Fruit fly (Drosophila melanogaster): ENCODE measurements around the gene Nepl8.
A peak's percentile ranks its signal among the peaks of the same experiment; 100 is the strongest.

Gene Nepl8

dm6 chr2L:16534174-16534835 lies 46.4 kb downstream of the Nepl8 start (continued):
- TF ChIP-seq CG9817 (tag; optimal IDR thresholded peaks at IDR 0.05) (no peak), Hand (GFP tag; optimal IDR thresholded peaks at IDR 0.05) (no peak), CG16813 (GFP tag; IDR thresholded peaks at IDR 0.05; ENCODE audit: partially characterized antibody) (no peak), Ravus (GFP tag; IDR thresholded peaks at IDR 0.05) (no peak), lbe (GFP tag; optimal IDR thresholded peaks at IDR 0.05) (no peak), CG14441 (GFP tag; IDR thresholded peaks at IDR 0.05) (peak; percentile 41; the same call in 1 of the 2 replicates), CG10431 (GFP tag; optimal IDR thresholded peaks at IDR 0.05) (peak; percentile 21), ab (GFP tag; optimal IDR thresholded peaks at IDR 0.05) (no peak), CG17359 (tag; optimal IDR thresholded peaks at IDR 0.05) (no peak), CG13296 (GFP tag; optimal IDR thresholded peaks at IDR 0.05) (peak; percentile 3), zen (tag; optimal IDR thresholded peaks at IDR 0.05) (no peak), pros (GFP tag; optimal IDR thresholded peaks at IDR 0.05) (peak; percentile 20), CG11085 (GFP tag; IDR thresholded peaks at IDR 0.05) (no peak), row (GFP tag; IDR thresholded peaks at IDR 0.05) (peak; percentile 34; the same call in 2 of the 3 replicates), CG18476 (GFP tag; optimal IDR thresholded peaks at IDR 0.05) (no peak), trem (tag; optimal IDR thresholded peaks at IDR 0.05) (no peak), Six4 (GFP tag; optimal IDR thresholded peaks at IDR 0.05) (no peak), lmd (GFP tag; IDR thresholded peaks at IDR 0.05) (no peak), fd96Cb (tag; optimal IDR thresholded peaks at IDR 0.05) (no peak), D19A (tag; optimal IDR thresholded peaks at IDR 0.05) (no peak), bowl (GFP tag; IDR thresholded peaks at IDR 0.05) (no peak), CG3726 (GFP tag; IDR thresholded peaks at IDR 0.05) (no peak), Side (GFP tag; optimal IDR thresholded peaks at IDR 0.05) (peak; percentile 64), CHES-1-like (GFP tag; optimal IDR thresholded peaks at IDR 0.05) (peak; percentile 19), CG11093 (GFP tag; IDR thresholded peaks at IDR 0.05) (no peak), otp (GFP tag; IDR thresholded peaks at IDR 0.05) (0 out of 3 replicates have a peak, but pooled peaks have one; percentile 66), fd102C (GFP tag; optimal IDR thresholded peaks at IDR 0.05) (no peak), Mrtf (GFP tag; IDR thresholded peaks at IDR 0.05) (no peak), CkIIα-i1 (GFP tag; IDR thresholded peaks at IDR 0.05) (no peak), Hr51 (GFP tag; optimal IDR thresholded peaks at IDR 0.05) (no peak), Xrp1 (GFP tag; IDR thresholded peaks at IDR 0.05) (peak; percentile 41; the same call in 1 of the 2 replicates), pfk (GFP tag; optimal IDR thresholded peaks at IDR 0.05) (peak; percentile 21), CG18262 (tag; optimal IDR thresholded peaks at IDR 0.05) (no peak), CG17829 (tag; optimal IDR thresholded peaks at IDR 0.05) (no peak), phol (tag; optimal IDR thresholded peaks at IDR 0.05) (no peak), ERR (GFP tag; optimal IDR thresholded peaks at IDR 0.05) (peak; percentile 32), CG15269 (tag; optimal IDR thresholded peaks at IDR 0.05) (no peak), sisA (GFP tag; IDR thresholded peaks at IDR 0.05) (no peak), CG13123 (GFP tag; optimal IDR thresholded peaks at IDR 0.05) (no peak), D19B (GFP tag; optimal IDR thresholded peaks at IDR 0.05) (no peak), en (GFP tag; optimal IDR thresholded peaks at IDR 0.05) (no peak), CG2120 (GFP tag; optimal IDR thresholded peaks at IDR 0.05) (no peak), hbn (GFP tag; IDR thresholded peaks at IDR 0.05; ENCODE audit: partially characterized antibody) (no peak), CG31365 (tag; optimal IDR thresholded peaks at IDR 0.05) (peak; percentile 74), dati (GFP tag; IDR thresholded peaks at IDR 0.05) (no peak), Nf-YC (tag; optimal IDR thresholded peaks at IDR 0.05) (peak; percentile 17), tio (GFP tag; optimal IDR thresholded peaks at IDR 0.05) (no peak), Atf-2 (GFP tag; optimal IDR thresholded peaks at IDR 0.05) (no peak), CG12104 (GFP tag; optimal IDR thresholded peaks at IDR 0.05) (no peak), CG13424 (tag; optimal IDR thresholded peaks at IDR 0.05) (no peak)

All from whole organism, embryonic.